Fruit fly (Drosophila melanogaster): Measurements from ENCODE around the gene CG10874.

dm6 chr2L:2216065-2216464 is 23.9 kb upstream of the CG10874 start, which contains the start of gene daed:
- TF ChIP-seq CTCF (optimal IDR thresholded peaks at IDR 0.05) (no peak), CG8478 (optimal IDR thresholded peaks at IDR 0.05) (no peak)

Measured in S2 (cell line).